Fruit fly (Drosophila melanogaster): ENCODE measurements around the gene Wdfy2.

The Wdfy2 gene

DNA sequence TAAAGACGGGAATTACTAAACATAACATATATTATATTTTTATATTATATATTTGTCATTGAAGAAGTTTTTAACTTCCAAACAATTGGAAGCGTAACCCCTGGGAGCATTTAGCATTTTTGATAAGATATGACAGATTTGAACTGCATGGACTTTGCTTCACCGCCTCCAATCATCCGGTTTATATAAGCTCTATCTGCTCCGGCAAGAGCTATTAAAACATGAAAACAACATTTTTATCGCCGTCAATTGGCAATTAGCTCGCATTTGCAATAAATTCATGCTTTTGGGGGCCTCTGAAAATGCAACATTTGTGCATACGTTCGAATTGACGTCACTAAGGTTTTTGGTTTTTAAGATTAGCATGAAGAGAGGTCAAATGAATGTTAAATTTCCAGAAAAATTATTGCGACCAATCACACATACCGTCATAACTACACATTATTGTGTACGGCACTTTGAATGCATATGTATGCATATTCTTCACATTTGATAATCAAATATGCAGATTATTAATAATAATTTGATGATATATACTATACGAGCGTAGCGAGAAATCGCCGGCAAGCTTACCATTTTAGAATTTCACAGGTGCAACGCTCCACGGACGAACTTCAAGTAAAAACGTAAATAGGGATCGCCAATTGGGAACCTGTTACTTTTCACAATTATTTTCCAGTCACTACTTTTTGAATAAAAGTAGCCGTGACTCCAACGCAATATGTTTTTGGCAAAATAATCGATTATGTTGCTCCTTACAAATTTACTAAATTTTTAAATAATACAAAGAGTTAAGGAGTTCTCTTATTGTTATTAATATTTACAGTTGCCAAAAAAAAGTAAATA is 27.2 kb upstream of the Wdfy2 start, which contains the start of gene Mdh1:
Mdh1 (minus strand) TSS at position 691 of the 846 bp plus-strand sequence.
- TF ChIP-seq CG17801 (GFP tag; optimal IDR thresholded peaks at IDR 0.05; ENCODE audit: partially characterized antibody), result no peak

DNA sequence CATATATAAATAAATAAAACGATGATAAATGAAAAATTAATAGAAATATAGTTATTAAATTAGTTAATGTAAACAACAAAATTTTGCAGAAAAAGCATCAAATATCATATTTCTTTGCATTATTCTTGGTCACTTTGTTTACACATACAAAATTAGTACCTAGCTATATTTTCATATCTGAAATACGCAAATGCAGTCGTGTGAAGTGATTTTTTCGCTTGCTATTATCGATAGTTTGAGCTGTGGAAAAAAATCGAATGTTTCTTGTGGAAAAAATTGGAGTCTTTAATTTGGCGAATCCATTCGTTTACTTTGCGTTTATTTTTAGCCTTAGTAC is 26.6 kb upstream of the Wdfy2 start, which contains the start of gene Cnot4:
Cnot4 (plus strand) TSS at position 229 of the 337 bp plus-strand sequence.
- TF ChIP-seq CG17801 (GFP tag; optimal IDR thresholded peaks at IDR 0.05; ENCODE audit: partially characterized antibody), result peak; percentile 4

DNA sequence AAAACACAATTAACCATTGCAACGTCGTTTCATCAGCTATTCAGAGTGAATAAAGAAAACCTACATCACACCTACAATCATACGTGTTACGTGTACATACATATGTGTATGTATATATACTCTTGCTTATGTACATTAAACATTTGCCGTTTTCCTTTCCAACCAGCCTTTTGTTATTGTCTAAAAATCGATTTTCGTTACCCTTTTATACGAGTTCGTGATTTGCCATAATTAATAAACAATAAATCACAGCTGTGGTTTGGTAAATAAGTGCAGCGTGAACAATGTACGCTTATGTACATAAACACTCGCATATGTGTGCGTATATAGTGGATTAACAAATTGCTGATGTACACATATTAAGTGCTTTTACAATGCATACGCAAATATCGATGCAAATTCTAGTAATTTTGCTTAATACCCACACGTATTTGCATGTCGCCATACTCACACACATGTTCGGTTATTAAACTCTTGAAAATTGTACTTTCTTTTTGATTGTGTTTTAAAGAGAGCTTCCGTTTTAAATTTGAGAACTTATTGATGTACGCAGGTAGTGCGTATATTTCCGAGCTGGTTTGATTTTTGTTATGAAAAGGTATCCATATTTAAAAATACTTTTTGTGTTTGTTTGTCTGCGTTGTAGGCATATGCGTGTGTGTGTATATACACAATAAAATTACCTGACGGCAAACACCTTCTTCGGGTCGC is 26.1 kb upstream of the Wdfy2 start:
- no peak for TF ChIP-seq CG17801 (GFP tag; optimal IDR thresholded peaks at IDR 0.05; ENCODE audit: partially characterized antibody)

DNA sequence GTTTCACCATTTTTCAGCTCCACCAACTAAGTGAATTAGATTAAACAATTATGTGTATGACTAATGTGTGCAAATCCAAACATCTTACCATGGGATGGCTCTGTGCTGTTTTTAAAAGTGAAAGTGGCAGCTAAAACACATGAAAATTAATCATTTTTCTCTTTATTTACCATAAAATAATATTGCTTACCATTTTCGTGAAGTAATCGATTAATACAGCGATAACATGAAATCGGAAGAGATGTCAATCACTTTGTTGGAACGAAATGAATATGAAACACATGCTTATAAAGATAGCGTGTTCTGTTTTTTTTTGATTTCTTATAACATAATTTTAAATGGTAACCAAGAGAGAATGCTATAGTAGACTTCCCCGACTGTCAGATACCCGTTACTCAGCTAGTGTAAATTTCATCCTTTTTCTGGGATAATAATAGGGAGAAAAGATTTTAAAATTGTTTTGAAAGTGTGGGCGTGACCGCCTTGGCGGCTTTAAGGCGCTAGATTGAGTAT is 19.2 kb upstream of the Wdfy2 start:
- TF ChIP-seq CG17801 (GFP tag; optimal IDR thresholded peaks at IDR 0.05; ENCODE audit: partially characterized antibody), result no peak

DNA sequence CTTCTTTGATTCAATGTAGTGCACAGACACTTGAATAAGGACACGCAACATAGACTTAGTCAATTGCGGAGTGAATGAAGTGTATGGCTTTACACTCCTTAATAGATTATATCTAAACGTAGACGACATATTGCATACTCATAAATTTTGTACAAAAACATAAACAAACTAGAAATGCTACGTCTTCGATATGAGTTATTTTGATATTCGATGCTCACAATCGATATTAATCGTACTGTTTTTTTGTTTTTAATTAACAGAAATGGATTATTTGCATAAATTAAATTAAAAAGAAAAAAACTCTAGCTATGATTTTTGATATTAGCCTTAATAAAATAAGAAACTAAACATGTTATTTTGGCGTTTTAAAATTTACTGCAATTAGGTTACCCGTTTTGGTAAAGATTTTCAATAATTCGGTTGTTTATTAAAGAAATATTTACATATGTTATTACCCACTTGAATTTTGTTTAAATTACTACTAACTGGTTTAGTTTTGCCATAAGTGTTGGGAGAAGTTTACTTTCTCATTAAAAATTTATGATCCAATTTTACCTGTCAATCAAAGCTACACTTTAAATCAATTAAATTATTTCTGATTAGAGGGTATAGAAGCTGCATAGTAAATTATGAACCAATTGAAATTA is 18.0 kb upstream of the Wdfy2 start, which contains the start of the genes CG17768, LSm-4 and Ir31a:
CG17768 (minus strand) TSS at position 196 of the 647 bp plus-strand sequence.
LSm-4 (minus strand) TSS at position 196 of the 647 bp plus-strand sequence.
Ir31a (plus strand) TSS at position 558 of the 647 bp plus-strand sequence.
- no peak for TF ChIP-seq CG17801 (GFP tag; optimal IDR thresholded peaks at IDR 0.05; ENCODE audit: partially characterized antibody)

dm6 chr2L:10408122-10408576 is 14.9 kb upstream of the Wdfy2 start, which contains the start of the genes Ip259 and RpS27A:
Gene Ip259, plus strand, starts transcription at chr2L:10408352.
Gene RpS27A, plus strand, starts transcription at chr2L:10408352.
- TF ChIP-seq CG17801 (GFP tag; optimal IDR thresholded peaks at IDR 0.05; ENCODE audit: partially characterized antibody), result peak; percentile 83

- TF ChIP-seq CG17801 (GFP tag; optimal IDR thresholded peaks at IDR 0.05; ENCODE audit: partially characterized antibody), result no peak
These were observed 9.6 kb upstream of the Wdfy2 start, which contains the start of the genes CG5355 and Klp31E for dm6 chr2L:10413251-10414127. Gene CG5355, minus strand, starts transcription at chr2L:10413463. Gene Klp31E, plus strand, starts transcription at chr2L:10414017.

- no peak for TF ChIP-seq CG17801 (GFP tag; optimal IDR thresholded peaks at IDR 0.05; ENCODE audit: partially characterized antibody)
These were observed 4.1 kb upstream of the Wdfy2 start, which contains the start of gene RfC3 for dm6 chr2L:10418981-10419380. Gene RfC3, plus strand, starts transcription at chr2L:10419190.

dm6 chr2L:10425599-10425998 is 2.5 kb downstream of the Wdfy2 start:
- no peak for TF ChIP-seq CG17801 (GFP tag; optimal IDR thresholded peaks at IDR 0.05; ENCODE audit: partially characterized antibody)

DNA sequence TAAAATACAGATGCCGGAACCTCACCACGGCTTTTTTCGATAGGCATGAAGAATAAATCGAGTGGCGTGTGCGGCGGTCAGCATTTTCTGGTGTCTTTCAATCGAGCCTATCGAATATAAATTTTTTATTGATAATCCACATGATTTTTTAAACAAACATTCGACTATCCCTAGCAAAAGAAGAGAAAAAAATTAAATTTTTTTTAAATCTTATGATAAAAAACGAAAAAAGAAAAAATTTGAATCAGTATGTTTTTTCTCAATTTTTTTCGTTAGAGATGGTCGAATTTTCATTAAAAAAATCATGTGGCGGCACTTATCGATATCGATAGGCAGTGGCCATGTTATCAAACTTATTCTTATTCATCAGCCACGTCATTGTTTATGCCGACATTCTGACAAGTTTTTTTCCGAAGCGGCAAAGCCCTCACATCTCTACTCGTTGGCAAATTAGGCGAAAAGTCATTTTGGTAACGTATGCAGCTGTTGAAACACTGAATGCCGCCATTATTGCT is 3.5 kb downstream of the Wdfy2 start, which contains the start of the genes SmB and KdelR:
SmB (minus strand) TSS at position 94 of the 515 bp plus-strand sequence.
KdelR (plus strand) TSS at position 354 of the 515 bp plus-strand sequence.
- peak; percentile 79 for TF ChIP-seq CG17801 (GFP tag; optimal IDR thresholded peaks at IDR 0.05; ENCODE audit: partially characterized antibody)

dm6 chr2L:10428528-10428927 is 5.4 kb downstream of the Wdfy2 start, which contains the start of gene CG5188:
Gene CG5188, plus strand, starts transcription at chr2L:10428829.
- peak; percentile 17 for TF ChIP-seq CG17801 (GFP tag; optimal IDR thresholded peaks at IDR 0.05; ENCODE audit: partially characterized antibody)

- TF ChIP-seq CG17801 (GFP tag; optimal IDR thresholded peaks at IDR 0.05; ENCODE audit: partially characterized antibody), result peak; percentile 46
These were observed 7.8 kb downstream of the Wdfy2 start, which contains the start of the genes Bug22 and TfIIB for dm6 chr2L:10430802-10431476. Gene Bug22, minus strand, starts transcription at chr2L:10430918. Gene TfIIB, plus strand, starts transcription at chr2L:10431338.
